Worm (Caenorhabditis elegans) whole organism, L2 larva: ENCODE results near the gene T24G10.2.

Source experiments
- F13H6.1 ChIP-seq: sonication (generic microtip); optimal IDR thresholded peaks from 2 replicates; lab custom pipeline; 2016; ENCODE audit warnings: missing genetic modification characterization, missing compliant biosample characterization
- Y55F3AM.14 ChIP-seq: fragments of 200-800 bp; sonication (Bioruptor generic); optimal IDR thresholded peaks from 2 replicates; lab custom pipeline; 2018; ENCODE audit warnings: mild to moderate bottlenecking, missing genetic modification characterization, missing compliant biosample characterization
- ZK546.5 ChIP-seq: sonication (generic microtip); optimal IDR thresholded peaks from 2 replicates; lab custom pipeline; 2017; ENCODE audit warnings: missing biosample characterization, missing genetic modification characterization
- ama-1 ChIP-seq: fragments of 150-350 bp; optimal IDR thresholded peaks from 2 replicates; lab custom pipeline; 2018; ENCODE audit warnings: inconsistent platforms
- blmp-1 ChIP-seq: sonication (generic microtip); optimal IDR thresholded peaks from 2 replicates; lab custom pipeline; 2017; ENCODE audit warnings: missing genetic modification characterization, mild to moderate bottlenecking, missing compliant biosample characterization, antibody characterized with exemption, moderate library complexity; ENCODE audit not compliant: insufficient read depth
- ceh-16 ChIP-seq: fragments of 150-350 bp; optimal IDR thresholded peaks from 2 replicates; lab custom pipeline; 2014; ENCODE audit warnings: missing biosample characterization, missing genetic modification characterization
- lin-13 ChIP-seq: fragments of 150-350 bp; optimal IDR thresholded peaks from 2 replicates; lab custom pipeline; 2014; ENCODE audit warnings: missing biosample characterization, missing genetic modification reagents, missing genetic modification characterization
- lin-39 ChIP-seq: fragments of 150-350 bp; optimal IDR thresholded peaks from 2 replicates; lab custom pipeline; 2014; ENCODE audit warnings: missing biosample characterization, missing genetic modification reagents, missing genetic modification characterization
- mbf-1 ChIP-seq: sonication (generic microtip); optimal IDR thresholded peaks from 2 replicates; lab custom pipeline; 2017; ENCODE audit warnings: missing biosample characterization, missing genetic modification characterization
- mdl-1 ChIP-seq, 2 experiments: fragments of 150-350 bp in 1 of 2; sonication (generic microtip) in 1 of 2; optimal IDR thresholded peaks; 2 replicates each; lab custom pipeline; 2017; ENCODE audit warnings: missing biosample characterization in 2 of 2, missing genetic modification characterization in 2 of 2
- nhr-129 ChIP-seq: fragments of 150-350 bp; optimal IDR thresholded peaks from 2 replicates; lab custom pipeline; 2014; ENCODE audit warnings: missing biosample characterization, missing genetic modification characterization
- nhr-21 ChIP-seq: fragments of 150-350 bp; optimal IDR thresholded peaks from 2 replicates; lab custom pipeline; 2014; ENCODE audit warnings: missing biosample characterization, missing genetic modification characterization
- nhr-23 ChIP-seq: fragments of 150-350 bp; optimal IDR thresholded peaks from 2 replicates; lab custom pipeline; 2014; ENCODE audit warnings: missing biosample characterization, missing genetic modification reagents, missing genetic modification characterization
- nhr-25 ChIP-seq: fragments of 150-350 bp; sonication (generic microtip); optimal IDR thresholded peaks from 3 replicates; lab custom pipeline; 2014; ENCODE audit warnings: missing biosample characterization, missing genetic modification characterization
- nhr-77 ChIP-seq: fragments of 150-350 bp; optimal IDR thresholded peaks from 2 replicates; lab custom pipeline; 2014; ENCODE audit warnings: missing biosample characterization, missing genetic modification characterization
- sem-4 ChIP-seq: fragments of 150-350 bp; optimal IDR thresholded peaks from 2 replicates; lab custom pipeline; 2014; ENCODE audit warnings: missing biosample characterization, missing genetic modification reagents, missing genetic modification characterization
- skn-1 ChIP-seq: sonication (generic microtip); optimal IDR thresholded peaks from 2 replicates; lab custom pipeline; 2017; ENCODE audit warnings: missing biosample characterization, missing genetic modification characterization
- sma-3 ChIP-seq: sonication (generic microtip); optimal IDR thresholded peaks from 2 replicates; lab custom pipeline; 2016; ENCODE audit warnings: missing genetic modification reagents, missing genetic modification characterization, missing compliant biosample characterization
- sma-9 ChIP-seq, 2 experiments: fragments of 150-350 bp in 1 of 2; sonication (generic microtip) in 1 of 2; optimal IDR thresholded peaks; 2 replicates each; lab custom pipeline; 2014 to 2016; ENCODE audit warnings: missing genetic modification characterization in 2 of 2, mild to moderate bottlenecking in 1 of 2, missing biosample characterization in 1 of 2, missing compliant biosample characterization in 1 of 2, missing genetic modification reagents in 1 of 2, moderate library complexity in 1 of 2
- snpc-4 ChIP-seq: fragments of 150-350 bp; optimal IDR thresholded peaks from 2 replicates; lab custom pipeline; 2014; ENCODE audit warnings: missing biosample characterization, missing genetic modification characterization
- unc-55 ChIP-seq: fragments of 150-350 bp; sonication (generic microtip); optimal IDR thresholded peaks from 3 replicates; lab custom pipeline; 2014; ENCODE audit warnings: missing biosample characterization, missing genetic modification reagents, missing genetic modification characterization
- ztf-4 ChIP-seq: fragments of 150-350 bp; optimal IDR thresholded peaks from 2 replicates; lab custom pipeline; 2014; ENCODE audit warnings: missing biosample characterization, missing genetic modification characterization

T24G10.2 gene

ce11 chrIII:5402419-5402818 is 40.1 kb downstream of the T24G10.2 start:
- TF ChIP-seq unc-55 (GFP tag; lab: Kevin White, UChicago), result no peak
- no peak for TF ChIP-seq sma-9 (GFP tag; optimal IDR thresholded peaks at IDR 0.05; lab: Kevin White, UChicago)
- no peak for TF ChIP-seq sma-9 (tag; optimal IDR thresholded peaks at IDR 0.05; lab: Kevin White, UChicago)
- TF ChIP-seq nhr-77, result no peak
- TF ChIP-seq skn-1 (tag; lab: Kevin White, UChicago), result no peak
- TF ChIP-seq snpc-4 (tag; lab: Kevin White, UChicago), result no peak
- no peak for TF ChIP-seq Y55F3AM.14
- TF ChIP-seq nhr-23 (tag; lab: Kevin White, UChicago), result no peak
- no peak for TF ChIP-seq blmp-1 (tag; lab: Kevin White, UChicago)
- TF ChIP-seq sem-4 (tag; lab: Kevin White, UChicago), result no peak
- no peak for TF ChIP-seq ZK546.5 (tag; lab: Kevin White, UChicago)
- no peak for TF ChIP-seq F13H6.1 (tag; lab: Kevin White, UChicago)
- no peak for TF ChIP-seq nhr-129 (tag; lab: Kevin White, UChicago)
- TF ChIP-seq nhr-25, result no peak
- no peak for TF ChIP-seq lin-39
- no peak for TF ChIP-seq ama-1 (lab: Kevin White, UChicago)
- no peak for TF ChIP-seq nhr-21 (tag; lab: Kevin White, UChicago)
- TF ChIP-seq ceh-16 (tag; lab: Kevin White, UChicago), result no peak
- TF ChIP-seq ztf-4 (tag; lab: Kevin White, UChicago), result no peak
- TF ChIP-seq sma-3, result no peak
- TF ChIP-seq, all 48 proteins: peak for 0

- TF ChIP-seq ztf-4 (tag; lab: Kevin White, UChicago), result no peak
- no peak for TF ChIP-seq mdl-1 (tag; optimal IDR thresholded peaks at IDR 0.05; lab: Kevin White, UChicago)
- no peak for TF ChIP-seq mbf-1
- no peak for TF ChIP-seq lin-13 (GFP tag; lab: Kevin White, UChicago)
- TF ChIP-seq, all 48 proteins: peak for 0
Measured at ce11 chrIII:5395746-5396145, 46.8 kb downstream of the T24G10.2 start.
